Worm (Caenorhabditis elegans): ENCODE results near the gene nhr-119.
A peak's percentile ranks its signal among the peaks of the same experiment; 100 is the strongest.

nhr-119 gene

ce11 chrII:2816676-2817075, 16.3 kb upstream of the nhr-119 start, which contains the start of gene set-13:
TSS of gene set-13 (plus strand) at chrII:2816976.
- TF ChIP-seq nfya-1 (tag; optimal IDR thresholded peaks at IDR 0.05; ENCODE audit: insufficient read depth) = no peak
- no peak for TF ChIP-seq unc-39 (tag; optimal IDR thresholded peaks at IDR 0.05)
- TF ChIP-seq elt-1 (tag; optimal IDR thresholded peaks at IDR 0.05) = no peak
- TF ChIP-seq snpc-4 (tag; optimal IDR thresholded peaks at IDR 0.05) = no peak
- TF ChIP-seq egl-27 (tag; optimal IDR thresholded peaks at IDR 0.05) = no peak
- no peak for TF ChIP-seq jun-1 (tag; optimal IDR thresholded peaks at IDR 0.05)
- TF ChIP-seq ceh-9 (tag; optimal IDR thresholded peaks at IDR 0.05) = no peak
- TF ChIP-seq skn-1 (tag; optimal IDR thresholded peaks at IDR 0.05) = no peak

DNA sequence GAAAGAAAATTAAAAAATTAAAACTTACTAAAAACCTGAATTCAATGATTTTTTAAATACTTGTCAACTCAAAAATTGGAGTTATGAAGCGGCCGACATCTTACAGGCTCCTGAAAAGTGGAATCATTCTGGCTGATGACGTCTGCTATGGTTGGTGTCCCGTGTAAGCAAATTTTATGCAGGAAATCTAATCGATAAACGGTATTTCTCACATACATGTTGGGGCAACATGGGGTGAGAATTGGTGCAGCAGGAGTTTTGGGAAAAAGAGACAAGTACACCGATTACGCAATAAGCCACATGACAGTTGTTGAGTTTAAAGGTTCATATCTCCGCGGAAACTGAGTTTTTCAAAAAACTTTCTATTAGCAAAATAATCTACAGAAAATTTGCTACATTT, 15.0 kb upstream of the nhr-119 start, which contains the start of gene K12H6.2:
Gene K12H6.2 (minus strand): TSS at position 101 of the 400 bp plus-strand sequence.
- TF ChIP-seq pqm-1 (tag; optimal IDR thresholded peaks at IDR 0.05) (no peak), aly-2 (tag; optimal IDR thresholded peaks at IDR 0.05) (no peak), ceh-82 (tag; optimal IDR thresholded peaks at IDR 0.05) (no peak)

- TF ChIP-seq R02D3.7 (tag; optimal IDR thresholded peaks at IDR 0.05) (no peak), ztf-11 (tag; optimal IDR thresholded peaks at IDR 0.05) (no peak), fkh-2 (tag; optimal IDR thresholded peaks at IDR 0.05) (no peak), lsy-12 (tag; optimal IDR thresholded peaks at IDR 0.05) (no peak), ZK546.5 (tag; optimal IDR thresholded peaks at IDR 0.05) (no peak), elt-1 (tag; optimal IDR thresholded peaks at IDR 0.05) (no peak)
These were observed 14.6 kb upstream of the nhr-119 start for ce11 chrII:2815017-2815416.

DNA sequence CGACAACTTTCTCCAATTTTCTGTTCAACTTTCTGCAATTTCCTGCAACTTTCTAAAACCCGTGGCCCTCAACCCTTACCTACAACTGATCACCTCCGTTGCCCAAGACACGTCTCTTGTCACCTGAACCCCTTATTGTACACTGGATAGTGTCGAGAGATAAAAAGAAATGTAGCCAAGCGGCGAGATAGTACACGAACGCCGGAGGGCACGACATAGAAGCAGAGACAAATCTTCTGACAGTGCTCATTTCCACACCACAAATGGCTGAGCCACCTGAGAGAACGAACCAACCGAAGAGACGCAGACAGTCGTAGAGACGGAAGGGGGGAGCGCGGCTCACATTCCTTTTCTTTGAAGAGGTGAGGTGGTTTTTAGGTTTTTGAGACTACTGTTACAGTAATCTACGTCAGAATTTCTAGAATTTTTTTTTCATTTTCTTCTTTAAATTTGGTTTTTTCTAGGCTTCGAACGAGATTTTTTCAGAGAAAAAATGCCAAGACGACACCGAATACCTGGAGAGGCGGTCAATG, 7.3 kb upstream of the nhr-119 start, which contains the start of gene K12H6.12:
Gene K12H6.12 (plus strand): TSS at position 483 of the 533 bp plus-strand sequence.
- TF ChIP-seq eor-1 (tag; optimal IDR thresholded peaks at IDR 0.05) (no peak), nhr-11 (tag; optimal IDR thresholded peaks at IDR 0.05) (peak; percentile 34), jun-1 (tag; optimal IDR thresholded peaks at IDR 0.05) (no peak), elt-1 (tag; optimal IDR thresholded peaks at IDR 0.05) (no peak), fos-1 (tag; optimal IDR thresholded peaks at IDR 0.05) (no peak), mml-1 (tag; optimal IDR thresholded peaks at IDR 0.05) (no peak), pha-4 (tag; optimal IDR thresholded peaks at IDR 0.05) (peak; percentile 58), ceh-16 (tag; optimal IDR thresholded peaks at IDR 0.05) (no peak), elt-2 (tag; optimal IDR thresholded peaks at IDR 0.05) (no peak), skn-1 (tag; optimal IDR thresholded peaks at IDR 0.05) (no peak), mdl-1 (tag; optimal IDR thresholded peaks at IDR 0.05) (no peak), pqm-1 (tag; optimal IDR thresholded peaks at IDR 0.05) (no peak), tbx-2 (tag; optimal IDR thresholded peaks at IDR 0.05) (no peak), sea-2 (GFP tag; optimal IDR thresholded peaks at IDR 0.05) (no peak), hmg-11 (tag; optimal IDR thresholded peaks at IDR 0.05) (peak; percentile 3)

- TF ChIP-seq elt-3 (tag; optimal IDR thresholded peaks at IDR 0.05) = peak in 1 of 3 experiments; percentile 64
- TF ChIP-seq tbx-2 (tag; optimal IDR thresholded peaks at IDR 0.05) = no peak
- TF ChIP-seq elt-2 (tag; optimal IDR thresholded peaks at IDR 0.05) = no peak
- TF ChIP-seq ama-1 (optimal IDR thresholded peaks at IDR 0.05) = no peak
- no peak for TF ChIP-seq ceh-9 (tag; optimal IDR thresholded peaks at IDR 0.05)
- peak; percentile 33 for TF ChIP-seq nhr-23 (tag; optimal IDR thresholded peaks at IDR 0.05)
- TF ChIP-seq mdl-1 (tag; optimal IDR thresholded peaks at IDR 0.05) = no peak
These were observed 5.2 kb upstream of the nhr-119 start for ce11 chrII:2805566-2805965.

ce11 chrII:2804949-2805348, 4.5 kb upstream of the nhr-119 start:
- TF ChIP-seq unc-39 (tag; optimal IDR thresholded peaks at IDR 0.05) = no peak
- TF ChIP-seq elt-2 (tag; optimal IDR thresholded peaks at IDR 0.05) = peak; percentile 8
- TF ChIP-seq pha-4 (tag; optimal IDR thresholded peaks at IDR 0.05) = peak; percentile 42

ce11 chrII:2804245-2804644, 3.8 kb upstream of the nhr-119 start:
- TF ChIP-seq pha-4 (tag; optimal IDR thresholded peaks at IDR 0.05) = peak; percentile 63
- TF ChIP-seq jun-1 (tag; optimal IDR thresholded peaks at IDR 0.05) = no peak
- TF ChIP-seq lin-15B (tag; optimal IDR thresholded peaks at IDR 0.05) = peak; percentile 4
- peak; percentile 67 for TF ChIP-seq nfya-1 (tag; optimal IDR thresholded peaks at IDR 0.05; ENCODE audit: insufficient read depth)
- no peak for TF ChIP-seq unc-39 (tag; optimal IDR thresholded peaks at IDR 0.05)
- no peak for TF ChIP-seq ceh-9 (tag; optimal IDR thresholded peaks at IDR 0.05)

Data from whole organism, L3 larva.